Worm (Caenorhabditis elegans) whole organism, L4 larva: ENCODE data around the gene T03F6.3.

Experiments
- F26F4.8 ChIP-seq: fragments of 200-800 bp; sonication (Bioruptor generic); conservative IDR thresholded peaks from 2 replicates; pipeline ENCODE4 v1.3.6; 2022; ENCODE audit warnings: missing genetic modification characterization, missing compliant biosample characterization
- F37D6.2 ChIP-seq: sonication (generic microtip); optimal IDR thresholded peaks from 2 replicates; lab custom pipeline; 2016; ENCODE audit warnings: mild to moderate bottlenecking, missing genetic modification characterization, missing compliant biosample characterization
- T26A8.4 ChIP-seq: fragments of 200-800 bp; sonication (Bioruptor generic); IDR thresholded peaks from 2 replicates; pipeline ENCODE4 v1.3.6; 2022; ENCODE audit warnings: missing genetic modification characterization, missing compliant biosample characterization
- Y105C5A.15 ChIP-seq: fragments of 200-800 bp; sonication (Bioruptor generic); IDR thresholded peaks from 2 replicates; pipeline ENCODE4 v1.3.6; 2022; ENCODE audit warnings: missing genetic modification characterization, missing compliant biosample characterization
- arid-1 ChIP-seq: fragments of 200-800 bp; sonication (Bioruptor generic); conservative IDR thresholded peaks from 2 replicates; pipeline ENCODE4 v1.3.6; 2022; ENCODE audit warnings: missing genetic modification reagents, missing genetic modification characterization, missing compliant biosample characterization
- ceh-28 ChIP-seq: fragments of 150-350 bp; optimal IDR thresholded peaks from 2 replicates; lab custom pipeline; 2014; ENCODE audit warnings: missing biosample characterization, missing genetic modification reagents, missing genetic modification characterization
- ceh-62 ChIP-seq: sonication (generic microtip); optimal IDR thresholded peaks from 2 replicates; lab custom pipeline; 2017; ENCODE audit warnings: missing biosample characterization, missing genetic modification characterization
- ces-1 ChIP-seq: fragments of 150-350 bp; sonication (generic microtip); optimal IDR thresholded peaks from 4 replicates; lab custom pipeline; 2014; ENCODE audit warnings: missing biosample characterization, missing genetic modification reagents, missing genetic modification characterization
- daf-12 ChIP-seq: fragments of 150-350 bp; optimal IDR thresholded peaks from 2 replicates; lab custom pipeline; 2014; ENCODE audit warnings: missing biosample characterization, missing genetic modification reagents, missing genetic modification characterization
- daf-16 ChIP-seq, 3 experiments: sonication (generic microtip); optimal IDR thresholded peaks; 2 replicates each; lab custom pipeline; 2016 to 2017; ENCODE audit warnings: missing genetic modification characterization in 3 of 3, missing genetic modification reagents in 3 of 3, mild to moderate bottlenecking in 2 of 3, missing compliant biosample characterization in 2 of 3, missing biosample characterization in 1 of 3, moderate library complexity in 1 of 3
- daf-19 ChIP-seq: fragments of 200-800 bp; sonication (Bioruptor generic); conservative IDR thresholded peaks from 2 replicates; pipeline ENCODE4 v1.3.6; 2022; ENCODE audit warnings: missing genetic modification characterization, missing compliant biosample characterization
- daf-8 ChIP-seq: fragments of 200-800 bp; sonication (Bioruptor generic); IDR thresholded peaks from 2 replicates; pipeline ENCODE4 v1.3.6; 2022; ENCODE audit warnings: missing genetic modification characterization, missing compliant biosample characterization
- dmd-6 ChIP-seq: fragments of 200-800 bp; sonication (Bioruptor generic); IDR thresholded peaks from 2 replicates; pipeline ENCODE4 v1.3.6; 2022; ENCODE audit warnings: missing genetic modification reagents, missing genetic modification characterization, missing compliant biosample characterization
- dpl-1 ChIP-seq: fragments of 150-350 bp; optimal IDR thresholded peaks from 2 replicates; lab custom pipeline; 2014; ENCODE audit warnings: missing biosample characterization, missing genetic modification reagents, missing genetic modification characterization
- jun-1 ChIP-seq: fragments of 150-350 bp; optimal IDR thresholded peaks from 2 replicates; lab custom pipeline; 2014; ENCODE audit warnings: missing biosample characterization, missing genetic modification reagents, missing genetic modification characterization
- lin-1 ChIP-seq: fragments of 200-800 bp; sonication (Bioruptor generic); IDR thresholded peaks from 2 replicates; pipeline ENCODE4 v1.3.6; 2022; ENCODE audit warnings: missing genetic modification reagents, missing genetic modification characterization, missing compliant biosample characterization
- lin-15B ChIP-seq: fragments of 150-350 bp; sonication (generic microtip); optimal IDR thresholded peaks from 3 replicates; lab custom pipeline; 2014; ENCODE audit warnings: missing biosample characterization, missing genetic modification characterization
- lir-3 ChIP-seq: sonication (generic microtip); optimal IDR thresholded peaks from 2 replicates; lab custom pipeline; 2016; ENCODE audit warnings: mild to moderate bottlenecking, missing genetic modification characterization, missing compliant biosample characterization
- madf-9 ChIP-seq: fragments of 200-800 bp; sonication (Bioruptor generic); conservative IDR thresholded peaks from 2 replicates; pipeline ENCODE4 v1.3.6; 2022; ENCODE audit warnings: missing genetic modification reagents, missing genetic modification characterization, missing compliant biosample characterization
- mes-2 ChIP-seq: sonication (generic microtip); optimal IDR thresholded peaks from 2 replicates; lab custom pipeline; 2016; ENCODE audit warnings: missing genotype, mild to moderate bottlenecking, missing genetic modification characterization, missing compliant biosample characterization; ENCODE audit not compliant: poor library complexity, severe bottlenecking
- mxl-2 ChIP-seq: fragments of 200-800 bp; sonication (Bioruptor generic); conservative IDR thresholded peaks from 2 replicates; pipeline ENCODE4 v1.3.6; 2022; ENCODE audit warnings: missing genetic modification reagents, missing genetic modification characterization, missing compliant biosample characterization
- nhr-10 ChIP-seq: fragments of 150-350 bp; optimal IDR thresholded peaks from 2 replicates; lab custom pipeline; 2014; ENCODE audit warnings: missing biosample characterization, missing genetic modification characterization
- nhr-111 ChIP-seq: fragments of 200-800 bp; sonication (Bioruptor generic); optimal IDR thresholded peaks from 2 replicates; lab custom pipeline; 2018; ENCODE audit warnings: mild to moderate bottlenecking, missing genetic modification characterization, missing compliant biosample characterization
- nhr-237 ChIP-seq: sonication (generic microtip); optimal IDR thresholded peaks from 2 replicates; lab custom pipeline; 2017; ENCODE audit warnings: missing biosample characterization, missing genetic modification characterization
- nhr-41 ChIP-seq: fragments of 200-800 bp; sonication (Bioruptor generic); IDR thresholded peaks from 2 replicates; pipeline ENCODE4 v1.3.6; 2022; ENCODE audit warnings: missing genetic modification reagents, missing genetic modification characterization, missing compliant biosample characterization
- nhr-6 ChIP-seq: fragments of 150-350 bp; optimal IDR thresholded peaks from 2 replicates; lab custom pipeline; 2014; ENCODE audit warnings: missing biosample characterization, missing genetic modification characterization
- pha-4 ChIP-seq, 2 experiments: fragments of 150-350 bp in 1 of 2; fragments of 200-800 bp in 1 of 2; sonication (Bioruptor generic) in 1 of 2; IDR thresholded peaks in 1 of 2; optimal IDR thresholded peaks in 1 of 2; 2 replicates each; pipeline versions ENCODE4 v1.3.6 to Lab custom; 2014 to 2022; ENCODE audit warnings: missing genetic modification characterization in 2 of 2, missing genetic modification reagents in 2 of 2, missing biosample characterization in 1 of 2, missing compliant biosample characterization in 1 of 2
- pqm-1 ChIP-seq: sonication (generic microtip); optimal IDR thresholded peaks from 2 replicates; lab custom pipeline; 2017; ENCODE audit warnings: missing biosample characterization, missing genetic modification characterization
- rbr-2 ChIP-seq: sonication (generic microtip); optimal IDR thresholded peaks from 2 replicates; lab custom pipeline; 2016; ENCODE audit warnings: missing genotype, missing genetic modification characterization, missing compliant biosample characterization
- unc-130 ChIP-seq: sonication (generic microtip); optimal IDR thresholded peaks from 2 replicates; lab custom pipeline; 2016; ENCODE audit warnings: missing genetic modification reagents, missing genetic modification characterization, missing compliant biosample characterization
- unc-62 ChIP-seq, 3 experiments: fragments of 150-350 bp in 1 of 3; sonication (generic microtip); optimal IDR thresholded peaks in 2 of 3; peaks in 1 of 3; 1 replicate in 1 of 3; 2 replicates in 2 of 3; lab custom pipeline; 2014 to 2017; ENCODE audit warnings: missing biosample characterization in 3 of 3, missing genetic modification characterization in 3 of 3, missing genetic modification reagents in 3 of 3, missing genotype in 1 of 3
- zip-11 ChIP-seq: fragments of 200-800 bp; sonication (Bioruptor generic); IDR thresholded peaks from 2 replicates; pipeline ENCODE4 v1.3.6; 2022; ENCODE audit warnings: missing genetic modification characterization, missing compliant biosample characterization
- ztf-11 ChIP-seq: fragments of 150-350 bp; optimal IDR thresholded peaks from 2 replicates; lab custom pipeline; 2014; ENCODE audit warnings: missing biosample characterization, missing genetic modification characterization
- ztf-7 ChIP-seq: fragments of 150-350 bp; optimal IDR thresholded peaks from 2 replicates; lab custom pipeline; 2014; ENCODE audit warnings: missing biosample characterization, missing genetic modification characterization

The T03F6.3 gene

ce11 chrIII:13427817-13428216 is 38.6 kb downstream of the T03F6.3 start (continued):
- no peak for TF ChIP-seq dpl-1 (GFP tag; lab: Kevin White, UChicago)
- TF ChIP-seq arid-1, result no peak

ce11 chrIII:13429668-13430067 is 40.5 kb downstream of the T03F6.3 start, which contains the start of gene bli-5:
Gene bli-5, minus strand, starts transcription at chrIII:13429768.
- TF ChIP-seq daf-8 (no peak), madf-9 (GFP tag; lab: Robert Waterston, UW) (no peak), unc-62 (GFP tag; optimal IDR thresholded peaks at IDR 0.05 in 1 of 2; lab: Kevin White, UChicago) (no peak), unc-62 (tag; optimal IDR thresholded peaks at IDR 0.05; lab: Kevin White, UChicago) (no peak), ztf-7 (tag; lab: Kevin White, UChicago) (no peak), rbr-2 (tag; lab: Kevin White, UChicago) (no peak), nhr-10 (tag; lab: Kevin White, UChicago) (no peak), mes-2 (tag; lab: Kevin White, UChicago) (no peak), ceh-62 (no peak), daf-12 (tag; lab: Kevin White, UChicago) (no peak)

- TF ChIP-seq ces-1 (GFP tag; lab: Kevin White, UChicago) (no peak), mxl-2 (GFP tag; lab: Robert Waterston, UW) (no peak), ceh-28 (tag; lab: Kevin White, UChicago) (no peak), nhr-6 (no peak), zip-11 (no peak), unc-130 (GFP tag; lab: Kevin White, UChicago) (no peak), pqm-1 (no peak), lir-3 (no peak), daf-19 (GFP tag; lab: Robert Waterston, UW) (no peak), F37D6.2 (tag; lab: Kevin White, UChicago) (no peak), T26A8.4 (GFP tag; lab: Robert Waterston, UW) (no peak), pha-4 (GFP tag; IDR thresholded peaks at IDR 0.05; lab: Robert Waterston, UW) (no peak), pha-4 (tag; optimal IDR thresholded peaks at IDR 0.05; lab: Kevin White, UChicago) (no peak), Y105C5A.15 (GFP tag; lab: Robert Waterston, UW) (no peak), ztf-11 (tag; lab: Kevin White, UChicago) (no peak), nhr-41 (GFP tag; lab: Robert Waterston, UW) (no peak), lin-15B (no peak), nhr-237 (tag; lab: Kevin White, UChicago) (no peak), F26F4.8 (no peak)
These were observed 41.0 kb downstream of the T03F6.3 start, which contains the start of gene trf-1 for ce11 chrIII:13430162-13430561. Gene trf-1, plus strand, starts transcription at chrIII:13430462.

DNA sequence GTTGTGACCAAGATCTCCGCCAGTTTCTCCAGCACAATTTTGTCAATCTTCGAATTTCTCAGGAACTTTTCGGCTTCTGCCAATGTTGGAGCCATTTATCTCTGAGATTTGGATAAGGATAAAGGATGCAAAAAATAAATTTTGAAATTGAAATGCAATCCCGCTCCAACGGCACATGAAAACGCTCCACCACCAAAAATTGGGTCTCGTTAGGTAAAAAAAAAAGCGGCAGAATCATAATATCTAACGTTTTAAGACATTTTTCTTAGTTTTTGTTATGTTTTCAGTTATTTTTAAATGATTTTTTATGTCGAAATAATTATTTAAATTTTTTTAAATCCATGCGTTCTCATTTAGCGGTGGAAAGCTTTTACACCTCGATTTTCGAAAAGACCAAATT is 45.2 kb downstream of the T03F6.3 start, which contains the start of gene F45G2.7:
TSS of gene F45G2.7 (minus strand) at position 101 of the 400 bp plus-strand sequence.
- TF ChIP-seq pqm-1 (no peak), jun-1 (no peak), T26A8.4 (GFP tag; lab: Robert Waterston, UW) (no peak), daf-12 (tag; lab: Kevin White, UChicago) (no peak), dmd-6 (GFP tag; lab: Robert Waterston, UW) (no peak), lir-3 (no peak), nhr-111 (GFP tag; lab: Kevin White, UChicago) (no peak), lin-1 (GFP tag; lab: Robert Waterston, UW) (no peak), F37D6.2 (tag; lab: Kevin White, UChicago) (no peak), daf-16 (GFP tag; optimal IDR thresholded peaks at IDR 0.05; lab: Kevin White, UChicago) (no peak), daf-16 (tag; optimal IDR thresholded peaks at IDR 0.05; lab: Kevin White, UChicago) (no peak)
